Worm (Caenorhabditis elegans) whole organism, L3 larva: ENCODE results near the gene F58A6.1.

Source experiments
- mdl-1 ChIP-seq: fragments of 150-350 bp; optimal IDR thresholded peaks from 2 replicates; lab custom pipeline; 2014; ENCODE audit warnings: missing biosample characterization, missing genetic modification characterization
- nhr-23 ChIP-seq: fragments of 150-350 bp; optimal IDR thresholded peaks from 2 replicates; lab custom pipeline; 2014; ENCODE audit warnings: missing biosample characterization, missing genetic modification reagents, missing genetic modification characterization
- pha-4 ChIP-seq: fragments of 150-350 bp; optimal IDR thresholded peaks from 2 replicates; lab custom pipeline; 2014; ENCODE audit warnings: missing biosample characterization, missing genetic modification reagents, missing genetic modification characterization
- tbx-2 ChIP-seq: sonication (generic microtip); optimal IDR thresholded peaks from 2 replicates; lab custom pipeline; 2016; ENCODE audit warnings: mild to moderate bottlenecking, missing genetic modification characterization, missing compliant biosample characterization
- unc-62 ChIP-seq: fragments of 150-350 bp; sonication (generic microtip); optimal IDR thresholded peaks from 4 replicates; lab custom pipeline; 2014; ENCODE audit warnings: missing biosample characterization, missing genetic modification reagents, missing genetic modification characterization

DNA sequence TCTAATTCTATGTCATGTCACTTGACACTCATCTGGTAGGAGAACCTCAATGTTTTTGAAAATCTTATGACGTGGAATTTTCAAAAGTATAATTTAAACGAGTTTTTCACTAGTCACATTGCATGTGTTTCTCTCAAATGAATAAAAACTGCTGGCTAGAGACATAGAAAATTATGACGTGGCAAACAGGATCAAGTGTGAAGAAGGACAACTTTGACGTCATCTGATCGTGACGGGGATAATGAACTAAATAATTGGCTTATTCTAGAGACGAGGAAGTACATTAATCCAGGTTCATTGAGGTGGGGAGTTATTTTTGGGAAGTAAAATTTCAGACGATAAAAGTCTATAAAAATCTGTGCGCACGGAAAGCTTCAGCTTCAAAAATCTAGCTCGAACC, 40.5 kb downstream of the F58A6.1 start:
- TF ChIP-seq tbx-2 (tag; lab: Kevin White, UChicago) (no peak), unc-62 (GFP tag; lab: Kevin White, UChicago) (no peak), mdl-1 (no peak), pha-4 (no peak), nhr-23 (tag; lab: Kevin White, UChicago) (peak; percentile 20)
